Fruit fly (Drosophila melanogaster): Measurements from ENCODE around the gene CG33108.

CG33108 gene

dm6 chr3R:24031019-24031824 lies 35.8 kb downstream of the CG33108 start (continued):
- TF ChIP-seq HLH106 (tag; optimal IDR thresholded peaks at IDR 0.05) (no peak), CrebA (GFP tag; optimal IDR thresholded peaks at IDR 0.05; ENCODE audit: borderline replicate concordance) (no peak), Hr83 (GFP tag; optimal IDR thresholded peaks at IDR 0.05; ENCODE audit: poor library complexity, severe bottlenecking) (peak; percentile 65), CG9705 (GFP tag; optimal IDR thresholded peaks at IDR 0.05) (no peak), sv (GFP tag; optimal IDR thresholded peaks at IDR 0.05) (no peak)

dm6 chr3R:24031825-24032523 lies 36.5 kb downstream of the CG33108 start, which contains the start of the genes KrT95D and Mettl3:
Gene KrT95D, minus strand, starts transcription at chr3R:24031827.
Gene Mettl3, plus strand, starts transcription at chr3R:24032157.
- TF ChIP-seq Hnf4 (GFP tag; optimal IDR thresholded peaks at IDR 0.05) = peak; percentile 55
- no peak for TF ChIP-seq Dfd (GFP tag; optimal IDR thresholded peaks at IDR 0.05)
- TF ChIP-seq CrebA (GFP tag; optimal IDR thresholded peaks at IDR 0.05; ENCODE audit: borderline replicate concordance) = no peak
- TF ChIP-seq CG32264 (GFP tag; optimal IDR thresholded peaks at IDR 0.05) = no peak
- peak; percentile 16 for TF ChIP-seq br (GFP tag; optimal IDR thresholded peaks at IDR 0.05)
- no peak for TF ChIP-seq GATAd (GFP tag; optimal IDR thresholded peaks at IDR 0.05)
- TF ChIP-seq dsf (GFP tag; optimal IDR thresholded peaks at IDR 0.05; ENCODE audit: borderline replicate concordance) = peak; percentile 58
- TF ChIP-seq Rel (GFP tag; optimal IDR thresholded peaks at IDR 0.05) = no peak
- peak; percentile 4 for TF ChIP-seq Rel (tag; optimal IDR thresholded peaks at IDR 0.05)
- TF ChIP-seq psq (GFP tag; optimal IDR thresholded peaks at IDR 0.05) = no peak
- no peak for TF ChIP-seq CG9705 (GFP tag; optimal IDR thresholded peaks at IDR 0.05)
- TF ChIP-seq h (GFP tag; optimal IDR thresholded peaks at IDR 0.05) = peak; percentile 26
- TF ChIP-seq Myc (optimal IDR thresholded peaks at IDR 0.05) = peak; percentile 16
- TF ChIP-seq N (GFP tag; optimal IDR thresholded peaks at IDR 0.05) = no peak
- peak; percentile 12 for TF ChIP-seq ey (GFP tag; optimal IDR thresholded peaks at IDR 0.05)
- peak; percentile 26 for TF ChIP-seq fru (GFP tag; optimal IDR thresholded peaks at IDR 0.05)
- TF ChIP-seq HLH106 (tag; optimal IDR thresholded peaks at IDR 0.05) = peak; percentile 19

dm6 chr3R:24037538-24038265 lies 42.2 kb downstream of the CG33108 start, which contains the start of gene spas:
Gene spas, plus strand, starts transcription at chr3R:24038215.
- TF ChIP-seq CG9705 (GFP tag; optimal IDR thresholded peaks at IDR 0.05) (peak; percentile 48), Vsx2 (GFP tag; optimal IDR thresholded peaks at IDR 0.05; ENCODE audit: partially characterized antibody) (no peak), HLH106 (tag; optimal IDR thresholded peaks at IDR 0.05) (peak; percentile 70), Dfd (GFP tag; optimal IDR thresholded peaks at IDR 0.05) (no peak), Myc (optimal IDR thresholded peaks at IDR 0.05) (peak; percentile 91), woc (GFP tag; optimal IDR thresholded peaks at IDR 0.05) (peak; percentile 89), usp (GFP tag; optimal IDR thresholded peaks at IDR 0.05) (no peak), rgr (GFP tag; optimal IDR thresholded peaks at IDR 0.05) (peak; percentile 65), dl (GFP tag; optimal IDR thresholded peaks at IDR 0.05; ENCODE audit: insufficient read depth in 1 of 2, partially characterized antibody in 2 of 2) (no peak), Dif (GFP tag; optimal IDR thresholded peaks at IDR 0.05; ENCODE audit: partially characterized antibody) (no peak), dsf (GFP tag; optimal IDR thresholded peaks at IDR 0.05; ENCODE audit: borderline replicate concordance) (peak; percentile 62), N (GFP tag; optimal IDR thresholded peaks at IDR 0.05) (no peak), Hr78 (GFP tag; optimal IDR thresholded peaks at IDR 0.05) (no peak), Mio (GFP tag; optimal IDR thresholded peaks at IDR 0.05) (no peak), lola (GFP tag; optimal IDR thresholded peaks at IDR 0.05) (no peak), Hr83 (GFP tag; optimal IDR thresholded peaks at IDR 0.05; ENCODE audit: poor library complexity, severe bottlenecking) (peak; percentile 45), GATAd (GFP tag; optimal IDR thresholded peaks at IDR 0.05) (peak; percentile 51), jim (GFP tag; optimal IDR thresholded peaks at IDR 0.05) (no peak), psq (GFP tag; optimal IDR thresholded peaks at IDR 0.05) (peak; percentile 72), dmrt93B (GFP tag; optimal IDR thresholded peaks at IDR 0.05) (peak; percentile 49), OdsH (GFP tag; optimal IDR thresholded peaks at IDR 0.05) (peak; percentile 27), Hnf4 (GFP tag; optimal IDR thresholded peaks at IDR 0.05) (peak; percentile 63), sv (GFP tag; optimal IDR thresholded peaks at IDR 0.05) (peak; percentile 36), Abd-B (GFP tag; optimal IDR thresholded peaks at IDR 0.05) (no peak), sage (GFP tag; optimal IDR thresholded peaks at IDR 0.05) (no peak), fru (GFP tag; optimal IDR thresholded peaks at IDR 0.05) (peak; percentile 69), br (GFP tag; optimal IDR thresholded peaks at IDR 0.05) (peak; percentile 78), foxo (GFP tag; optimal IDR thresholded peaks at IDR 0.05) (peak in 1 of 2 experiments; percentile 74), Rel (GFP tag; optimal IDR thresholded peaks at IDR 0.05) (no peak), Rel (tag; optimal IDR thresholded peaks at IDR 0.05) (peak; percentile 19), CG32264 (GFP tag; optimal IDR thresholded peaks at IDR 0.05) (no peak), pan (optimal IDR thresholded peaks at IDR 0.05) (no peak), h (GFP tag; optimal IDR thresholded peaks at IDR 0.05) (peak; percentile 69), tai (GFP tag; optimal IDR thresholded peaks at IDR 0.05) (no peak), brk (GFP tag; optimal IDR thresholded peaks at IDR 0.05) (no peak), CrebA (GFP tag; optimal IDR thresholded peaks at IDR 0.05; ENCODE audit: borderline replicate concordance) (no peak), Jra (GFP tag; optimal IDR thresholded peaks at IDR 0.05) (peak; percentile 65), Sp1 (GFP tag; optimal IDR thresholded peaks at IDR 0.05) (peak; percentile 60), ey (GFP tag; optimal IDR thresholded peaks at IDR 0.05) (peak; percentile 64)
